Worm (Caenorhabditis elegans) whole organism, L4/young adult: ENCODE data around the gene F21D12.2.

Source experiments
- W03F9.2 ChIP-seq: fragments of 150-350 bp; optimal IDR thresholded peaks from 2 replicates; lab custom pipeline; 2014; ENCODE audit warnings: missing biosample characterization, missing genetic modification characterization
- dao-5 ChIP-seq: sonication (generic microtip); optimal IDR thresholded peaks from 2 replicates; lab custom pipeline; 2016; ENCODE audit warnings: missing genotype, missing genetic modification characterization, moderate library complexity, missing compliant biosample characterization
- him-1 ChIP-seq: sonication (generic microtip); optimal IDR thresholded peaks from 2 replicates; lab custom pipeline; 2016; ENCODE audit warnings: missing genotype, missing genetic modification reagents, missing genetic modification characterization, missing compliant biosample characterization

The F21D12.2 gene

ce11 chrII:7301670-7302151 is 15.9 kb upstream of the F21D12.2 start, which contains the start of gene cul-4:
cul-4 (plus strand) TSS chrII:7302101.
- TF ChIP-seq W03F9.2 (tag; lab: Kevin White, UChicago) (peak; percentile 82), him-1 (tag; lab: Kevin White, UChicago) (no peak)

- TF ChIP-seq him-1 (tag; lab: Kevin White, UChicago) (no peak), W03F9.2 (tag; lab: Kevin White, UChicago) (no peak), dao-5 (tag; lab: Kevin White, UChicago) (no peak)
These were observed 12.0 kb upstream of the F21D12.2 start, which contains the start of gene brf-1 for ce11 chrII:7305558-7305957. brf-1 (plus strand) TSS chrII:7305858.

DNA sequence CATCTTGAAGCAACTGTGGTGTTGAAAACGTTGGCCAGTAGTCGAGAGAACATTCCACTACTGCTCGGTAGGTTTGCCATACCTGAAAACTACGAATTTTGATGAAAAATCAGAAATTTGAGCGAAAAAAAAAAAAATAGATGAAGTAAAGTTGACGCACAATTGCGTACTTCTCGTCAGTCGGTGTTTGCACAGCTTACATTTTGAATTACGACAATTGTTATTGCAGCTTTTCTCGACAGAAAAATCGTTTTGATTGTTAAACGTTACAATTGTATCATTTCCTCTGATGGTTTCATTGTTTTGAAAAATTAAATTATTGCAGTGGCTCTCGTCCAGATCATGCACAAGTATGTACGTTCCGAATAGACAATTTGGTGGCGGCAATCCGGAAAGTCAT is 7.5 kb upstream of the F21D12.2 start, which contains the start of the genes F45E12.5 and cnep-1:
Gene F45E12.5 (minus strand): TSS at position 93 of the 400 bp plus-strand sequence.
Gene cnep-1 (plus strand): TSS at position 326 of the 400 bp plus-strand sequence.
- TF ChIP-seq W03F9.2 (tag; lab: Kevin White, UChicago) (no peak), him-1 (tag; lab: Kevin White, UChicago) (no peak), dao-5 (tag; lab: Kevin White, UChicago) (no peak)

- TF ChIP-seq dao-5 (tag; lab: Kevin White, UChicago): no peak
- no peak for TF ChIP-seq him-1 (tag; lab: Kevin White, UChicago)
- no peak for TF ChIP-seq W03F9.2 (tag; lab: Kevin White, UChicago)
These were observed 3.5 kb upstream of the F21D12.2 start, which contains the start of gene F45E12.6 for ce11 chrII:7314083-7314482. F45E12.6 (minus strand) TSS chrII:7314183.

ce11 chrII:7319471-7319870 is 1.9 kb downstream of the F21D12.2 start:
- TF ChIP-seq W03F9.2 (tag; lab: Kevin White, UChicago) (no peak), dao-5 (tag; lab: Kevin White, UChicago) (no peak), him-1 (tag; lab: Kevin White, UChicago) (peak; percentile 80)

DNA sequence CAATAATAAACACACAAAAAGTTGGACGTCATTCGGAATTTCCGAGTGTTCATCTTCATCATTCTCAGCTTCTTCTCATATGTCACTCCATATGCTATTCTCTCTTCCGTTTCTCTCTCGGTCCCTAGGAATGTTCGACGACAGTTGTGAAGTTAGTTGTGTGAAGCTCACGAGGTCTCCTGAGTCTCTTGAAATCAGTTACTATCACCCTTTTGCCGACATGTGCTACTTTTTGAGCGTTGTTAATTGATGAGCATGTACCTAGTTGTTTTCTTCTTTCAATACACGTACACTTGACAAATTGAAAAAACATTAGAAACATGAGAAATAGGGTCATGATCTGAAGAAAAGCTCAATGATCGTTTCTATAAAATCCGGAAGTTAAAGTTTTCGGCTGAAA is 5.7 kb downstream of the F21D12.2 start:
- no peak for TF ChIP-seq dao-5 (tag; lab: Kevin White, UChicago)
- no peak for TF ChIP-seq him-1 (tag; lab: Kevin White, UChicago)
- no peak for TF ChIP-seq W03F9.2 (tag; lab: Kevin White, UChicago)

DNA sequence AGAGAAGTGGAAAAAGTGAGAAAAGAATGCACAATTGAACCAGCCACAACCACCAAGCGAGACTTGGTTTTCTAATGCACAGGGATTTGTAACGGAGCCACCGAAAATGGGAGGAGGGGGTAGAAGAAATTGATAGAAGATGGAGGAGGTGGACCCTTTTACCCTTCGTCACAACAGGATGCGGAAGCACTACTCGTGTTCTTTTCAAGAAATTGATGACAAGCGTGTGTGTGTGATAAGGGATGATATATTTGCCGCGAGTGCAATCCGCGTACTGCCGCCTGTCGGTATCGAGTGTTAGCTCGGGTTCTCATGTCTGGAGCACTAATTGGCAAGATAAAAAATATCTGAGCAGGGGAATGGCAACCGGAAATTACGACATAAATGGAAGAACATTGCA is 6.4 kb downstream of the F21D12.2 start, which contains the start of gene F21D12.3:
Gene F21D12.3 (minus strand): TSS at position 101 of the 400 bp plus-strand sequence.
- TF ChIP-seq him-1 (tag; lab: Kevin White, UChicago) (no peak), W03F9.2 (tag; lab: Kevin White, UChicago) (no peak), dao-5 (tag; lab: Kevin White, UChicago) (no peak)

ce11 chrII:7325063-7325480 is 7.5 kb downstream of the F21D12.2 start:
- TF ChIP-seq dao-5 (tag; lab: Kevin White, UChicago) (no peak), him-1 (tag; lab: Kevin White, UChicago) (no peak), W03F9.2 (tag; lab: Kevin White, UChicago) (no peak)

DNA sequence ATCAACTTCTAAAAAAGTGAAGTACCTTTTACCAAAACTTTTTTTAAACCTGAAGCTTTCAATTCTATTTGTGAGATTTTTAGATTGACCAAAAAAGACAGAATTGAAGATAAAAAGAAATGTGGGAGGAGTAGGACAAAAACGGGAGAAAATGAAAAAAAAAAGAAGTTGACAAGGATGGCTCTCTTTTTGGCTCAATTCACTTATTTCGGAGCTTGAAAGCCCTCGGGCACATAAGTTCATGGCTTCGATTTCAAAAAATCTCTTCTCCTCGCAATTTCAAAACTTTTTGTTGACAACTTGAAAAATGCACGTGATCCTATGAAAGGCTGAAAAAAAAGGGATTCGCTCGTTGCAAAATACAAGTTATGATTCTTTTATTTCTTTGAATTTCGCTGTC is 8.6 kb downstream of the F21D12.2 start:
- no peak for TF ChIP-seq dao-5 (tag; lab: Kevin White, UChicago)
- TF ChIP-seq W03F9.2 (tag; lab: Kevin White, UChicago): no peak
- TF ChIP-seq him-1 (tag; lab: Kevin White, UChicago): no peak

DNA sequence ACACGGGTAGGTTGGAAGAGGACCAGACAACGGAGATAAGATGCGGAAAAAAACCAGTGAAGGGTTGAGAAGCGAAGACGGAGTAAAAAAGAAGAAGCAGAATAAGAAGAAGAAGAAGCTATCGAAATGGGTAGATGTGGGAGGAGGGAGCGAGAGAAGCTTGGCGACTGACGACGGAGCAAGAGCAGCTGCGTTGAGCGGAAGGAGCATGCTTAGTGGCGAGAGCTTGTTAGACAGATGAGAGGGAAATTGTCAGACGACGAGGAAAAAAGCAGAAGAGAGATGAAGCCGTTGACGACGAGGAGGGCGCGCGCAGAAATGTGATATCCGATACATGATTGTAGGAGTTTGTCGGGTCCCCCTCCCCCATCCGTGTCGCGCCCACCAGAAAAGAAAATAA is 9.4 kb downstream of the F21D12.2 start:
- peak; percentile 72 for TF ChIP-seq him-1 (tag; lab: Kevin White, UChicago)
- no peak for TF ChIP-seq dao-5 (tag; lab: Kevin White, UChicago)
- no peak for TF ChIP-seq W03F9.2 (tag; lab: Kevin White, UChicago)

DNA sequence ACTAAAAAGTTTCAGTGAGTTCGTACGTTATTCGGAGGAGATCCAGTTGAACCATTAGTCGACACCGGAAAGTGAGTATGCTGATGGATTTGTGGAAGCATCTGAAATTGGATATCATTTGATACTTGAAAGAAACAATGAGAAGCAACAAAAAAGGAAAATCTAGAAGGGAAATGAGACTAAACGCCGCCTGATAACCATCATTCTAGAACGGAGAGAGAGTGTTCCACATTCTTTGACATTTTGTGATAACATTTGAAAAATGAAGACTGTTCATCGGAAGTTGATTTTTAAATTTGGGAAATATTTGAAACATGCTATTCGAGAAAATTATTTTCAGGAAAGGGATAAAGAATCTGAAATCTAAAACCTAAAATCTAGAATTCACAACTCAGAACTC is 13.7 kb downstream of the F21D12.2 start, which contains the start of gene npax-1:
Gene npax-1 (minus strand): TSS at position 101 of the 400 bp plus-strand sequence.
- TF ChIP-seq dao-5 (tag; lab: Kevin White, UChicago) (no peak), him-1 (tag; lab: Kevin White, UChicago) (no peak), W03F9.2 (tag; lab: Kevin White, UChicago) (no peak)

DNA sequence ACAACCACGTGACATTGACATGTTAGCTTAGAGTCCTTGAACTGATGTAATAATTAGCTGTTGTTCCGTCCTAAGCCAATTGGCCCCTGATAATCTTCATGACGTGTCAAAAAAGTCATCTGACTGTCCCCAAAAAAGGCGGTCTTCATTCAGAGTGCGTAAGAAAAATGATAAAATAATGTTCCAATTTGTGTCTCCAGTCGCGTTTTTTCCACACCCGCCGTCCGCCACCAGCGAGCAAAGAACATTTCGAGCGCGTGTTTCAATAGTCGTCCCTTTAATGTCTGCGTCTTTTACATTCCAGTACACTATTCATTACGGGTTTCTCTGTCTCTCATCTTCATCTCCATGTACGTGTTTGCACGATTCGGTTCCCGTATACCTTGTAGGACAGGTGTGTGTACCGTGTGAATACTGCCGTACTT is 19.9 kb downstream of the F21D12.2 start:
- TF ChIP-seq W03F9.2 (tag; lab: Kevin White, UChicago) (peak; percentile 54), him-1 (tag; lab: Kevin White, UChicago) (no peak)

DNA sequence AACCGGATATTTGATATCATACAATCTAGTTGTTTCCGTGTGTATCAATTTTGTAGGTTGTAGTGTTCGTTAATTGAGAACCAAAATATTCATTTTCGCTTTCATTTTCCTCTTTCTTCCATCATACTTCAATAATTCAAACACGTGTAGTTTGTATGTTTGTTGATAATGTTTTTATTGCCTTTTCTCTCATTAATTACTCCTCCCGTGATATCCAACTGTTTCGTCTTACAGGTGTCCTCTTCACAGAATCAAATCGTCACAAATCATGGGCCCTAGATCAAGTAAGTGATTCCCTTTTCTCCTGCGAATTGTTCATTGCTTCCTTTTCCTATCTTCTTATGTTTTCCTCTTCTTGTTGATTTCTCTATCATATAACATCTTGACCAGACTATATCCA is 21.4 kb downstream of the F21D12.2 start, which contains the start of gene nhr-21:
Gene nhr-21 (plus strand): TSS at position 235 of the 400 bp plus-strand sequence.
- TF ChIP-seq W03F9.2 (tag; lab: Kevin White, UChicago): no peak
- no peak for TF ChIP-seq him-1 (tag; lab: Kevin White, UChicago)
- TF ChIP-seq dao-5 (tag; lab: Kevin White, UChicago): no peak

- TF ChIP-seq W03F9.2 (tag; lab: Kevin White, UChicago): no peak
These were observed 23.1 kb downstream of the F21D12.2 start for ce11 chrII:7340703-7341102.
